Worm (Caenorhabditis elegans): ENCODE data around the gene rpm-1.

DNA sequence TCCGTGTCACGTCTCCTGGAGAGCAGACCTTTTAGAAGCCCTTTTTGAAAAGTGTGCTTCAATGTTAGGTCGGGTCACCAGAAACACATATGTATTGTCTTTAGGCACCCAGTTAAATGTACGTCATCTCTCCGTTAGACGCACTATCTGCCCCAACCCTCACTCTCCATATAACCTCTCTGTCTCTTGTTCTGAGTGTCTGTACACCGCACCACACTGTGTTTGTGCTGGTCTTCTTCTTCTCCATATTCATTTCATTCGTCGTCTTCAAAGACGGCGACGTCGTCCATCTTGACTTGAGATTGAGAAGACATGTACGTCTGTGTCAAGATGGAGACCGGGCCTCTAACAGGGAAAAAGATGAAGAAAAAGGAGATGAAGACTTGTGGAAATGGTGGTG is 37.6 kb downstream of the rpm-1 start:
- TF ChIP-seq ama-1 (optimal IDR thresholded peaks at IDR 0.05): no peak
- no peak for TF ChIP-seq nhr-10 (tag; optimal IDR thresholded peaks at IDR 0.05)
- no peak for TF ChIP-seq egl-27 (tag; optimal IDR thresholded peaks at IDR 0.05)
- TF ChIP-seq lsy-2 (tag; optimal IDR thresholded peaks at IDR 0.05): no peak
- no peak for TF ChIP-seq nhr-6 (tag; optimal IDR thresholded peaks at IDR 0.05)
- TF ChIP-seq unc-62 (GFP tag; optimal IDR thresholded peaks at IDR 0.05): no peak
- no peak for TF ChIP-seq unc-39 (tag; optimal IDR thresholded peaks at IDR 0.05)
- no peak for TF ChIP-seq elt-3 (tag; optimal IDR thresholded peaks at IDR 0.05)
- TF ChIP-seq ztf-11 (tag; optimal IDR thresholded peaks at IDR 0.05): no peak

Measured in whole organism, L2 larva.